Fruit fly (Drosophila melanogaster) whole organism, embryonic: Measurements from ENCODE around the gene mxt.

Source experiments
- Blimp-1 ChIP-seq: fragments of 200-800 bp; sonication (Bioruptor generic); optimal IDR thresholded peaks from 3 replicates; lab custom pipeline; 2018; ENCODE audit warnings: missing biosample characterization, missing genetic modification characterization, mild to moderate bottlenecking, moderate library complexity, missing genetic modification reagents
- CG10267 ChIP-seq: fragments of 200-800 bp; sonication (Bioruptor generic); optimal IDR thresholded peaks from 2 replicates; lab custom pipeline; 2018; ENCODE audit warnings: missing biosample characterization, mild to moderate bottlenecking, missing genetic modification characterization, moderate library complexity
- CG10366 ChIP-seq: fragments of 200-800 bp; sonication (Bioruptor generic); IDR thresholded peaks from 2 replicates; pipeline ENCODE4 v1.3.6; 2022; ENCODE audit warnings: missing biosample characterization, missing genetic modification characterization
- CG10431 ChIP-seq: fragments of 200-800 bp; sonication (Bioruptor generic); optimal IDR thresholded peaks from 3 replicates; lab custom pipeline; 2018; ENCODE audit warnings: missing biosample characterization, mild to moderate bottlenecking, missing genetic modification characterization
- CG10462 ChIP-seq: fragments of 200-800 bp; sonication (Bioruptor generic); optimal IDR thresholded peaks from 2 replicates; lab custom pipeline; 2016; ENCODE audit warnings: missing biosample characterization, missing genetic modification characterization
- CG10654 ChIP-seq: fragments of 200-800 bp; sonication (Bioruptor generic); optimal IDR thresholded peaks from 2 replicates; lab custom pipeline; 2016; ENCODE audit warnings: missing biosample characterization, missing genetic modification characterization
- CG11504 ChIP-seq: fragments of 200-800 bp; sonication (Bioruptor generic); optimal IDR thresholded peaks from 3 replicates; lab custom pipeline; 2019; ENCODE audit warnings: missing biosample characterization, mild to moderate bottlenecking, missing genetic modification characterization, moderate library complexity
- CG16863 ChIP-seq: fragments of 200-800 bp; sonication (Bioruptor generic); optimal IDR thresholded peaks from 3 replicates; lab custom pipeline; 2016; ENCODE audit warnings: missing biosample characterization, missing genetic modification characterization
- CG18599 ChIP-seq: fragments of 200-800 bp; sonication (Bioruptor generic); optimal IDR thresholded peaks from 3 replicates; lab custom pipeline; 2017; ENCODE audit warnings: missing biosample characterization, missing genetic modification characterization, mild to moderate bottlenecking, moderate library complexity, missing genetic modification reagents
- CG2116 ChIP-seq: fragments of 200-800 bp; sonication (Bioruptor generic); optimal IDR thresholded peaks from 3 replicates; lab custom pipeline; 2018; ENCODE audit warnings: missing biosample characterization, mild to moderate bottlenecking, missing genetic modification characterization
- CG32767 ChIP-seq: fragments of 200-800 bp; sonication (Bioruptor generic); IDR thresholded peaks from 2 replicates; pipeline ENCODE4 v1.3.6; 2022; ENCODE audit warnings: missing biosample characterization, missing genetic modification characterization
- CG3838 ChIP-seq: fragments of 200-800 bp; sonication (Bioruptor generic); optimal IDR thresholded peaks from 3 replicates; lab custom pipeline; 2016; ENCODE audit warnings: missing biosample characterization, missing genetic modification characterization
- CG4617 ChIP-seq: fragments of 200-800 bp; sonication (Bioruptor generic); optimal IDR thresholded peaks from 3 replicates; lab custom pipeline; 2016; ENCODE audit warnings: missing biosample characterization, missing genetic modification characterization, borderline replicate concordance
- CG7357 ChIP-seq: fragments of 200-800 bp; sonication (Bioruptor generic); IDR thresholded peaks from 3 replicates; pipeline ENCODE4 v1.3.6; 2022; ENCODE audit warnings: missing biosample characterization, missing genetic modification characterization
- CG7745 ChIP-seq: fragments of 200-800 bp; sonication (Bioruptor generic); optimal IDR thresholded peaks from 2 replicates; lab custom pipeline; 2018; ENCODE audit warnings: missing biosample characterization, mild to moderate bottlenecking, missing genetic modification characterization, moderate library complexity
- CG8924 ChIP-seq: fragments of 200-800 bp; optimal IDR thresholded peaks from 3 replicates; lab custom pipeline; 2019; ENCODE audit warnings: missing biosample characterization, mild to moderate bottlenecking, missing genetic modification characterization, moderate library complexity
- CG9609 ChIP-seq: fragments of 200-800 bp; sonication (Bioruptor generic); optimal IDR thresholded peaks from 3 replicates; lab custom pipeline; 2016; ENCODE audit warnings: missing biosample characterization, missing genetic modification characterization
- Dek ChIP-seq: fragments of 200-800 bp; sonication (Bioruptor generic); optimal IDR thresholded peaks from 3 replicates; lab custom pipeline; 2019; ENCODE audit warnings: missing biosample characterization, mild to moderate bottlenecking, missing genetic modification characterization, moderate library complexity
- Dip2 ChIP-seq: fragments of 200-800 bp; sonication (Bioruptor generic); IDR thresholded peaks from 2 replicates; pipeline ENCODE4 v1.3.6; 2022; ENCODE audit warnings: missing biosample characterization, missing genetic modification characterization
- Ets97D ChIP-seq: fragments of 200-800 bp; sonication (Bioruptor generic); optimal IDR thresholded peaks from 3 replicates; lab custom pipeline; 2016; ENCODE audit warnings: missing biosample characterization, missing genetic modification characterization
- HLH54F ChIP-seq: fragments of 200-800 bp; sonication (Bioruptor generic); optimal IDR thresholded peaks from 3 replicates; lab custom pipeline; 2016; ENCODE audit warnings: missing biosample characterization, missing genetic modification characterization
- Hr3 ChIP-seq: fragments of 200-800 bp; sonication (Bioruptor generic); optimal IDR thresholded peaks from 3 replicates; lab custom pipeline; 2016; ENCODE audit warnings: missing biosample characterization, missing genetic modification characterization
- Hr51 ChIP-seq, 2 experiments: fragments of 200-800 bp; sonication (Bioruptor generic); optimal IDR thresholded peaks; 2 replicates in 1 of 2; 3 replicates in 1 of 2; lab custom pipeline; 2016 to 2018; ENCODE audit warnings: missing biosample characterization in 2 of 2, missing genetic modification characterization in 2 of 2, mild to moderate bottlenecking in 1 of 2, moderate library complexity in 1 of 2
- Jarid2 ChIP-seq: fragments of 200-800 bp; sonication (Bioruptor generic); optimal IDR thresholded peaks from 3 replicates; lab custom pipeline; 2017; ENCODE audit warnings: mild to moderate bottlenecking, missing biosample characterization, missing genetic modification reagents, missing genetic modification characterization
- Meics ChIP-seq: fragments of 200-800 bp; sonication (Bioruptor generic); optimal IDR thresholded peaks from 2 replicates; lab custom pipeline; 2017; ENCODE audit warnings: missing biosample characterization, mild to moderate bottlenecking, missing genetic modification characterization
- Mes4 ChIP-seq: fragments of 200-800 bp; sonication (Bioruptor generic); optimal IDR thresholded peaks from 2 replicates; lab custom pipeline; 2016; ENCODE audit warnings: missing biosample characterization, missing genetic modification characterization
- Myb ChIP-seq: fragments of 200-800 bp; sonication (Bioruptor generic); optimal IDR thresholded peaks from 2 replicates; lab custom pipeline; 2016; ENCODE audit warnings: missing biosample characterization, missing genetic modification characterization
- Nf-YC ChIP-seq: fragments of 200-800 bp; optimal IDR thresholded peaks from 3 replicates; lab custom pipeline; 2019; ENCODE audit warnings: missing biosample characterization, mild to moderate bottlenecking, missing genetic modification characterization, moderate library complexity
- Six4 ChIP-seq: fragments of 200-800 bp; sonication (Bioruptor generic); optimal IDR thresholded peaks from 2 replicates; lab custom pipeline; 2016; ENCODE audit warnings: missing biosample characterization, missing genetic modification characterization
- Sox100B ChIP-seq: fragments of 200-800 bp; sonication (Bioruptor generic); optimal IDR thresholded peaks from 3 replicates; lab custom pipeline; 2018; ENCODE audit warnings: missing biosample characterization, mild to moderate bottlenecking, missing genetic modification characterization
- Trl ChIP-seq, 3 experiments: fragments of >200 bp in 2 of 3; fragments of 200-800 bp in 1 of 3; sonication (Bioruptor generic) in 1 of 3; optimal IDR thresholded peaks; 2 replicates in 1 of 3; 3 replicates in 2 of 3; lab custom pipeline; 2016 to 2017; ENCODE audit warnings: missing biosample characterization in 1 of 3, missing genetic modification characterization in 1 of 3
- Usf ChIP-seq: fragments of 200-800 bp; sonication (Bioruptor generic); optimal IDR thresholded peaks from 2 replicates; lab custom pipeline; 2017; ENCODE audit warnings: missing genotype, missing biosample characterization, missing genetic modification characterization
- bcd ChIP-seq: fragments of 200-800 bp; sonication (Bioruptor generic); optimal IDR thresholded peaks from 2 replicates; lab custom pipeline; 2017; ENCODE audit warnings: missing biosample characterization, mild to moderate bottlenecking, missing genetic modification characterization
- br ChIP-seq: fragments of >200 bp; optimal IDR thresholded peaks from 2 replicates; lab custom pipeline; 2017
- chm ChIP-seq: fragments of 200-800 bp; sonication (Bioruptor generic); IDR thresholded peaks from 2 replicates; pipeline ENCODE4 v1.3.6; 2022; ENCODE audit warnings: missing biosample characterization, missing genetic modification characterization
- ci ChIP-seq: fragments of 200-800 bp; sonication (Bioruptor generic); IDR thresholded peaks from 3 replicates; pipeline ENCODE4 v1.3.6; 2022; ENCODE audit warnings: missing biosample characterization, missing genetic modification characterization
- cwo ChIP-seq: fragments of 200-800 bp; sonication (Bioruptor generic); optimal IDR thresholded peaks from 3 replicates; lab custom pipeline; 2017; ENCODE audit warnings: missing biosample characterization, missing genetic modification characterization, mild to moderate bottlenecking, moderate library complexity, missing genetic modification reagents
- dati ChIP-seq: fragments of 200-800 bp; sonication (Bioruptor generic); IDR thresholded peaks from 2 replicates; pipeline ENCODE4 v1.3.6; 2022; ENCODE audit warnings: missing biosample characterization, missing genetic modification characterization
- ems ChIP-seq: fragments of 200-800 bp; sonication (Bioruptor generic); optimal IDR thresholded peaks from 3 replicates; lab custom pipeline; 2016; ENCODE audit warnings: missing biosample characterization, missing genetic modification characterization
- fd3F ChIP-seq: fragments of 200-800 bp; sonication (Bioruptor generic); optimal IDR thresholded peaks from 2 replicates; lab custom pipeline; 2018; ENCODE audit warnings: missing biosample characterization, mild to moderate bottlenecking, missing genetic modification characterization, moderate library complexity
- fru ChIP-seq: fragments of >200 bp; optimal IDR thresholded peaks from 2 replicates; lab custom pipeline; 2017
- ftz-f1 ChIP-seq: fragments of 200-800 bp; sonication (Bioruptor generic); optimal IDR thresholded peaks from 2 replicates; lab custom pipeline; 2016; ENCODE audit warnings: missing biosample characterization, missing genetic modification characterization
- hbn ChIP-seq: fragments of 200-800 bp; sonication (Bioruptor generic); IDR thresholded peaks from 2 replicates; pipeline ENCODE4 v1.3.6; 2022; ENCODE audit warnings: missing biosample characterization, missing genetic modification characterization; ENCODE audit not compliant: partially characterized antibody
- jumu ChIP-seq: fragments of 200-800 bp; sonication (Bioruptor generic); optimal IDR thresholded peaks from 3 replicates; lab custom pipeline; 2016; ENCODE audit warnings: missing biosample characterization, missing genetic modification characterization
- otp ChIP-seq: fragments of 200-800 bp; sonication (Bioruptor generic); IDR thresholded peaks from 3 replicates; pipeline ENCODE4, ENCODE4 v1.3.6; 2022; ENCODE audit warnings: missing biosample characterization, missing genetic modification characterization
- row ChIP-seq: fragments of 200-800 bp; sonication (Bioruptor generic); IDR thresholded peaks from 3 replicates; pipeline ENCODE4 v1.3.6; 2022; ENCODE audit warnings: missing biosample characterization, missing genetic modification characterization
- slp2 ChIP-seq: fragments of 200-800 bp; sonication (Bioruptor generic); optimal IDR thresholded peaks from 2 replicates; lab custom pipeline; 2016; ENCODE audit warnings: missing biosample characterization, missing genetic modification characterization
- sna ChIP-seq: fragments of 200-800 bp; sonication (Bioruptor generic); IDR thresholded peaks from 2 replicates; pipeline ENCODE4 v1.3.6; 2022; ENCODE audit warnings: missing biosample characterization, missing genetic modification characterization; ENCODE audit not compliant: partially characterized antibody
- ssp ChIP-seq: fragments of 200-800 bp; sonication (Bioruptor generic); IDR thresholded peaks from 2 replicates; pipeline ENCODE4 v1.3.6; 2022; ENCODE audit warnings: missing biosample characterization, missing genetic modification characterization
- twi ChIP-seq: fragments of 200-800 bp; optimal IDR thresholded peaks from 2 replicates; lab custom pipeline; 2019; ENCODE audit warnings: missing biosample characterization, mild to moderate bottlenecking, missing genetic modification characterization, moderate library complexity
- wor ChIP-seq: fragments of 200-800 bp; sonication (Bioruptor generic); IDR thresholded peaks from 2 replicates; pipeline ENCODE4 v1.3.6; 2022; ENCODE audit warnings: missing biosample characterization, missing genetic modification characterization

Gene mxt

DNA sequence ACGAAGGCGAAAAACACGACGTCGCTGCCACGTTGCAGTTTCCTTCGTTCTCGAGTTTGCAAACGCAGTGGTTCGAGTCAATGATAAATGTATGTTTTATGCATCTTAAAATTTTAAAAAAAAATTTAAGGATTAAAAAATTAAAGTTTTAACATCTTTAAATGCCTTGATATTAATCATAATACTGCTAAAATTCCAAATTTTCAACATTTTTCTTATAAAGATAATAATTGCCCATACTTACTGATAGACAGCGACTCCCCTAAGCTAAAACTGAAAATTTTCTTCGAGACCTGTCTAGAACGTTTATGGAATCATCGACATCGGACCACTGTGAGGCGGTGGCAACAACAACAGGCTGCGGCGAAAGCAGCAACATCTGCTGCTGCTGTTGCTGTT lies 25.8 kb downstream of the mxt start (continued):
- TF ChIP-seq Six4 (GFP tag; lab: Kevin White, UChicago) (peak; percentile 11), ftz-f1 (no peak), CG10366 (GFP tag; lab: Robert Waterston, UW) (peak; percentile 39), CG11504 (peak; percentile 83), bcd (peak; percentile 72), Dek (tag; lab: Kevin White, UChicago) (peak; percentile 71), CG3838 (GFP tag; lab: Kevin White, UChicago) (no peak), CG18599 (GFP tag; lab: Kevin White, UChicago) (peak; percentile 91), slp2 (GFP tag; lab: Kevin White, UChicago) (no peak), otp (no peak), Ets97D (GFP tag; lab: Kevin White, UChicago) (peak; percentile 19), CG7357 (peak; percentile 45), Meics (peak; percentile 85), CG10267 (peak; percentile 72), ssp (GFP tag; lab: Robert Waterston, UW) (no peak; the same call in 1 of the 2 replicates), cwo (GFP tag; lab: Kevin White, UChicago) (peak; percentile 85), CG10462 (GFP tag; lab: Kevin White, UChicago) (no peak), Usf (GFP tag; lab: Kevin White, UChicago) (no peak), dati (no peak), CG4617 (GFP tag; lab: Kevin White, UChicago) (no peak), hbn (GFP tag; lab: Robert Waterston, UW) (no peak), fd3F (GFP tag; lab: Kevin White, UChicago) (peak; percentile 46), fru (no peak), HLH54F (peak; percentile 36), jumu (GFP tag; lab: Kevin White, UChicago) (no peak), wor (GFP tag; lab: Robert Waterston, UW) (peak; percentile 40), CG9609 (GFP tag; lab: Kevin White, UChicago) (no peak), row (GFP tag; lab: Robert Waterston, UW) (peak; percentile 59), Nf-YC (peak; percentile 38), CG7745 (tag; lab: Kevin White, UChicago) (no peak), ci (peak; percentile 49; the same call in 2 of the 3 replicates), Myb (peak; percentile 2), Dip2 (GFP tag; lab: Robert Waterston, UW) (0 out of 2 replicates have a peak, but pooled peaks have one; percentile 28), br (lab: Kevin White, UChicago) (no peak), ems (no peak), Blimp-1 (GFP tag; lab: Kevin White, UChicago) (peak; percentile 55), Mes4 (GFP tag; lab: Kevin White, UChicago) (no peak), CG10431 (GFP tag; lab: Kevin White, UChicago) (peak; percentile 1), CG32767 (GFP tag; lab: Robert Waterston, UW) (no peak; the same call in 1 of the 2 replicates), Hr3 (GFP tag; lab: Kevin White, UChicago) (peak; percentile 42), Trl (optimal IDR thresholded peaks at IDR 0.05; lab: Kevin White, UChicago) (no peak), Trl (GFP tag; optimal IDR thresholded peaks at IDR 0.05; lab: Kevin White, UChicago) (peak; percentile 50), CG16863 (GFP tag; lab: Kevin White, UChicago) (no peak), Hr51 (GFP tag; optimal IDR thresholded peaks at IDR 0.05; lab: Kevin White, UChicago) (peak; percentile 2 to 71), CG10654 (GFP tag; lab: Kevin White, UChicago) (peak; percentile 20), CG2116 (GFP tag; lab: Kevin White, UChicago) (peak; percentile 13), sna (GFP tag; lab: Robert Waterston, UW) (no peak), twi (tag; lab: Kevin White, UChicago) (peak; percentile 45), Jarid2 (GFP tag; lab: Kevin White, UChicago) (no peak), CG8924 (peak; percentile 70), Sox100B (peak; percentile 76), chm (GFP tag; lab: Robert Waterston, UW) (no peak)
